Worm (Caenorhabditis elegans) whole organism, midembryonic: ENCODE results near the gene C02E7.8.

Source experiments
- flt-1 ChIP-seq: fragments of 200-800 bp; sonication (Bioruptor generic); IDR thresholded peaks from 2 replicates; pipeline ENCODE4 v1.3.6; 2022; ENCODE audit warnings: missing genetic modification characterization, missing compliant biosample characterization
- tab-1 ChIP-seq: fragments of 200-800 bp; sonication (Bioruptor generic); IDR thresholded peaks from 2 replicates; pipeline ENCODE4 v1.3.6; 2022; ENCODE audit warnings: missing genetic modification characterization, missing compliant biosample characterization
- ztf-23 ChIP-seq: fragments of 200-800 bp; sonication (Bioruptor generic); IDR thresholded peaks from 2 replicates; pipeline ENCODE4 v1.3.6; 2022; ENCODE audit warnings: missing genetic modification reagents, missing genetic modification characterization, missing compliant biosample characterization
- ztf-29 ChIP-seq: fragments of 200-800 bp; sonication (Bioruptor generic); IDR thresholded peaks from 2 replicates; pipeline ENCODE4 v1.3.6; 2022; ENCODE audit warnings: missing genetic modification reagents, missing genetic modification characterization, missing compliant biosample characterization

DNA sequence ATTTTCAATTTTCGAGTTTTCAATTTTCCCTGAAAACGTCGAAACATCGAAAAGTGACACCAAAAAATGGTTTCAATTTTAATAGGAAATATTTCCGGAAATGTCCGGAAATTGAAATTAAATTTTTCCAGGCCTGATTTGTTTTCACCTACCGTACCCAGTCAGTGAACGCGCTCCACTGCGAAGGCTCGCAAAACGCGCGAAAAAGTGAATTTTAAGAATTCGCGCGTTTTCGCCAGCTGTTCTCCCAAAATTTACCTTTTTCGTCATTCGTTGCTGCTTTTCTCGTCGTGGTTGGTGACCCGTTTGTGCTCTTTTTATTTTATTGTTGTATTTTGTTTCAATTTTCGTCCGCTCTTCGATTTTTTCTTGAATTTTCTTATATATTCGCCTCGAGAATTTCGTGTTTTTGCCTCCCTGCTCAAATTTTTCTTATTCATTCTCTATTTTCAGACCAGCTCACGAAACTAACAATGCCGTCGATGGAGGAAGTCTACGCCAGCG, 30.6 kb downstream of the C02E7.8 start, which contains the start of gene T19H12.2:
- TF ChIP-seq ztf-23 (GFP tag; lab: Robert Waterston, UW) (no peak), flt-1 (no peak), tab-1 (GFP tag; lab: Robert Waterston, UW) (no peak), ztf-29 (no peak)
